Worm (Caenorhabditis elegans) whole organism, mixed stage, embryonic: ENCODE measurements around the gene rbm-25.
A peak's percentile ranks its signal among the peaks of the same experiment; 100 is the strongest.

ENCODE experiments used
- blmp-1 ChIP-seq: fragments of 150-350 bp; optimal IDR thresholded peaks from 2 replicates; lab custom pipeline; 2014; ENCODE audit warnings: missing biosample characterization, missing genetic modification characterization
- ceh-43 ChIP-seq: fragments of 200-800 bp; sonication (Bioruptor generic); optimal IDR thresholded peaks from 2 replicates; lab custom pipeline; 2018; ENCODE audit warnings: mild to moderate bottlenecking, missing genetic modification characterization, moderate library complexity, missing compliant biosample characterization
- lsy-2 ChIP-seq: fragments of 150-350 bp; optimal IDR thresholded peaks from 2 replicates; lab custom pipeline; 2014; ENCODE audit warnings: missing biosample characterization, missing genetic modification characterization
- nhr-237 ChIP-seq: fragments of 150-350 bp; optimal IDR thresholded peaks from 2 replicates; lab custom pipeline; 2014; ENCODE audit warnings: missing biosample characterization, missing genetic modification characterization
- nhr-28 ChIP-seq: fragments of 150-350 bp; optimal IDR thresholded peaks from 2 replicates; lab custom pipeline; 2014; ENCODE audit warnings: missing biosample characterization, missing genetic modification characterization
- pha-4 ChIP-seq: fragments of 150-350 bp; optimal IDR thresholded peaks from 2 replicates; lab custom pipeline; 2018; ENCODE audit warnings: missing biosample characterization, missing genetic modification reagents, missing genetic modification characterization
- snpc-4 ChIP-seq: fragments of 150-350 bp; optimal IDR thresholded peaks from 2 replicates; lab custom pipeline; 2014; ENCODE audit warnings: missing biosample characterization, missing genetic modification characterization
- unc-39 ChIP-seq: fragments of 150-350 bp; optimal IDR thresholded peaks from 2 replicates; lab custom pipeline; 2014; ENCODE audit warnings: missing biosample characterization, missing genetic modification characterization
- unc-62 ChIP-seq: fragments of 150-350 bp; optimal IDR thresholded peaks from 2 replicates; lab custom pipeline; 2014; ENCODE audit warnings: missing biosample characterization, missing genetic modification reagents, missing genetic modification characterization
- ztf-11 ChIP-seq: fragments of 150-350 bp; optimal IDR thresholded peaks from 2 replicates; lab custom pipeline; 2014; ENCODE audit warnings: missing biosample characterization, missing genetic modification characterization

ce11 chrV:12517757-12518156 lies 19.7 kb downstream of the rbm-25 start:
- no peak for TF ChIP-seq blmp-1 (tag; lab: Kevin White, UChicago)
- TF ChIP-seq nhr-28 (tag; lab: Kevin White, UChicago): no peak
- TF ChIP-seq ztf-11 (tag; lab: Kevin White, UChicago): no peak
- no peak for TF ChIP-seq lsy-2
- TF ChIP-seq unc-62 (GFP tag; lab: Kevin White, UChicago): peak; percentile 74
- no peak for TF ChIP-seq pha-4
- TF ChIP-seq ceh-43 (GFP tag; lab: Kevin White, UChicago): no peak
- TF ChIP-seq unc-39: no peak
- no peak for TF ChIP-seq nhr-237 (tag; lab: Kevin White, UChicago)
- no peak for TF ChIP-seq snpc-4
